Fruit fly (Drosophila melanogaster) whole organism, embryonic: Measurements from ENCODE around the gene Nse1.

Experiments used
- Atf6 ChIP-seq: fragments of 200-800 bp; sonication (Bioruptor generic); IDR thresholded peaks from 2 replicates; pipeline ENCODE4 v1.3.6; 2022; ENCODE audit warnings: missing biosample characterization, missing genetic modification characterization
- CG11093 ChIP-seq: fragments of 200-800 bp; sonication (Bioruptor generic); IDR thresholded peaks from 3 replicates; pipeline ENCODE4 v1.3.6; 2022; ENCODE audit warnings: missing biosample characterization, missing genetic modification characterization
- CG11456 ChIP-seq: fragments of 200-800 bp; sonication (Bioruptor generic); IDR thresholded peaks from 3 replicates; pipeline ENCODE4 v1.3.6; 2022; ENCODE audit warnings: missing biosample characterization, missing genetic modification characterization
- CG1647 ChIP-seq: fragments of 200-800 bp; sonication (Bioruptor generic); optimal IDR thresholded peaks from 3 replicates; lab custom pipeline; 2016; ENCODE audit warnings: missing biosample characterization, missing genetic modification characterization
- CG17328 ChIP-seq: fragments of 200-800 bp; sonication (Bioruptor generic); IDR thresholded peaks from 2 replicates; pipeline ENCODE4 v1.3.6; 2022; ENCODE audit warnings: missing biosample characterization, missing genetic modification characterization
- CG17359 ChIP-seq: fragments of 200-800 bp; sonication (Bioruptor generic); optimal IDR thresholded peaks from 3 replicates; lab custom pipeline; 2018; ENCODE audit warnings: missing biosample characterization, mild to moderate bottlenecking, missing genetic modification characterization, moderate library complexity
- CG2678 ChIP-seq: fragments of 200-800 bp; sonication (Bioruptor generic); optimal IDR thresholded peaks from 3 replicates; lab custom pipeline; 2019; ENCODE audit warnings: missing biosample characterization, mild to moderate bottlenecking, missing genetic modification characterization, moderate library complexity
- CG3847 ChIP-seq: fragments of 200-800 bp; sonication (Bioruptor generic); IDR thresholded peaks from 2 replicates; pipeline ENCODE4 v1.3.6; 2022; ENCODE audit warnings: missing biosample characterization, missing genetic modification characterization
- CG4282 ChIP-seq: fragments of 200-800 bp; sonication (Bioruptor generic); optimal IDR thresholded peaks from 2 replicates; lab custom pipeline; 2016; ENCODE audit warnings: missing biosample characterization, missing genetic modification characterization
- CG6654 ChIP-seq: fragments of 200-800 bp; sonication (Bioruptor generic); optimal IDR thresholded peaks from 2 replicates; lab custom pipeline; 2017; ENCODE audit warnings: missing biosample characterization, mild to moderate bottlenecking, missing genetic modification characterization
- CG7357 ChIP-seq: fragments of 200-800 bp; sonication (Bioruptor generic); IDR thresholded peaks from 3 replicates; pipeline ENCODE4 v1.3.6; 2022; ENCODE audit warnings: missing biosample characterization, missing genetic modification characterization
- CG7786 ChIP-seq: fragments of 200-800 bp; sonication (Bioruptor generic); optimal IDR thresholded peaks from 2 replicates; lab custom pipeline; 2016; ENCODE audit warnings: missing biosample characterization, missing genetic modification characterization
- CG8290 ChIP-seq, 3 experiments: fragments of 200-800 bp; sonication (Bioruptor generic); optimal IDR thresholded peaks; 2 replicates each; lab custom pipeline; 2016 to 2019; ENCODE audit warnings: missing biosample characterization in 3 of 3, missing genetic modification characterization in 3 of 3, mild to moderate bottlenecking in 2 of 3, moderate library complexity in 1 of 3
- CG8924 ChIP-seq: fragments of 200-800 bp; optimal IDR thresholded peaks from 3 replicates; lab custom pipeline; 2019; ENCODE audit warnings: missing biosample characterization, mild to moderate bottlenecking, missing genetic modification characterization, moderate library complexity
- CG9215 ChIP-seq: fragments of 200-800 bp; sonication (Bioruptor generic); IDR thresholded peaks from 2 replicates; pipeline ENCODE4 v1.3.6; 2022; ENCODE audit warnings: missing biosample characterization, missing genetic modification characterization
- CG9876 ChIP-seq: fragments of 200-800 bp; sonication (Bioruptor generic); optimal IDR thresholded peaks from 2 replicates; lab custom pipeline; 2016; ENCODE audit warnings: missing biosample characterization, missing genetic modification characterization
- Gsc ChIP-seq: fragments of 200-800 bp; sonication (Bioruptor generic); IDR thresholded peaks from 2 replicates; pipeline ENCODE4 v1.3.6; 2022; ENCODE audit warnings: missing biosample characterization, missing genetic modification characterization
- Hand ChIP-seq: fragments of 200-800 bp; sonication (Bioruptor generic); optimal IDR thresholded peaks from 2 replicates; lab custom pipeline; 2017; ENCODE audit warnings: mild to moderate bottlenecking, missing biosample characterization, missing genetic modification reagents, missing genetic modification characterization
- Hmr ChIP-seq: fragments of 200-800 bp; sonication (Bioruptor generic); optimal IDR thresholded peaks from 3 replicates; lab custom pipeline; 2017; ENCODE audit warnings: mild to moderate bottlenecking, missing biosample characterization, missing genetic modification reagents, missing genetic modification characterization
- Hmx ChIP-seq: fragments of 200-800 bp; sonication (Bioruptor generic); optimal IDR thresholded peaks from 2 replicates; lab custom pipeline; 2016; ENCODE audit warnings: missing biosample characterization, missing genetic modification characterization
- MBD-R2 ChIP-seq: fragments of 200-800 bp; sonication (Bioruptor generic); IDR thresholded peaks from 2 replicates; pipeline ENCODE4 v1.3.6; 2022; ENCODE audit warnings: missing biosample characterization, missing genetic modification characterization
- Myb ChIP-seq: fragments of 200-800 bp; sonication (Bioruptor generic); optimal IDR thresholded peaks from 2 replicates; lab custom pipeline; 2016; ENCODE audit warnings: missing biosample characterization, missing genetic modification characterization
- TFAM ChIP-seq: fragments of 200-800 bp; sonication (Bioruptor generic); optimal IDR thresholded peaks from 2 replicates; lab custom pipeline; 2017; ENCODE audit warnings: missing biosample characterization, missing genetic modification characterization, inconsistent platforms
- Taf1 ChIP-seq: fragments of 200-800 bp; sonication (Bioruptor generic); IDR thresholded peaks from 2 replicates; pipeline ENCODE4 v1.3.6; 2022; ENCODE audit warnings: missing biosample characterization, missing genetic modification characterization
- Trl ChIP-seq, 3 experiments: fragments of >200 bp in 2 of 3; fragments of 200-800 bp in 1 of 3; sonication (Bioruptor generic) in 1 of 3; optimal IDR thresholded peaks; 2 replicates in 1 of 3; 3 replicates in 2 of 3; lab custom pipeline; 2016 to 2017; ENCODE audit warnings: missing biosample characterization in 1 of 3, missing genetic modification characterization in 1 of 3
- al ChIP-seq: fragments of 200-800 bp; sonication (Bioruptor generic); IDR thresholded peaks from 2 replicates; pipeline ENCODE4 v1.3.6; 2022; ENCODE audit warnings: missing biosample characterization, missing genetic modification characterization
- az2 ChIP-seq: fragments of 200-800 bp; sonication (Bioruptor generic); optimal IDR thresholded peaks from 3 replicates; lab custom pipeline; 2016; ENCODE audit warnings: missing biosample characterization, missing genetic modification characterization
- bab2 ChIP-seq: fragments of 200-800 bp; sonication (Bioruptor generic); optimal IDR thresholded peaks from 2 replicates; lab custom pipeline; 2016; ENCODE audit warnings: missing biosample characterization, missing genetic modification characterization
- bigmax ChIP-seq: fragments of 200-800 bp; sonication (Bioruptor generic); optimal IDR thresholded peaks from 2 replicates; lab custom pipeline; 2018; ENCODE audit warnings: missing biosample characterization, mild to moderate bottlenecking, missing genetic modification characterization
- cas ChIP-seq: fragments of 200-800 bp; sonication (Bioruptor generic); IDR thresholded peaks from 2 replicates; pipeline ENCODE4 v1.3.6; 2022; ENCODE audit warnings: missing biosample characterization, missing genetic modification characterization
- caup ChIP-seq: fragments of 200-800 bp; sonication (Bioruptor generic); optimal IDR thresholded peaks from 3 replicates; lab custom pipeline; 2017; ENCODE audit warnings: missing biosample characterization, mild to moderate bottlenecking, missing genetic modification characterization, moderate library complexity; ENCODE audit not compliant: severe bottlenecking
- cg ChIP-seq: fragments of 200-800 bp; sonication (Bioruptor generic); optimal IDR thresholded peaks from 3 replicates; lab custom pipeline; 2019; ENCODE audit warnings: missing biosample characterization, mild to moderate bottlenecking, missing genetic modification characterization, moderate library complexity
- dan ChIP-seq: fragments of 200-800 bp; sonication (Bioruptor generic); IDR thresholded peaks from 2 replicates; pipeline ENCODE4 v1.3.6; 2022; ENCODE audit warnings: missing biosample characterization, missing genetic modification characterization
- fd96Cb ChIP-seq: fragments of 200-800 bp; sonication (Bioruptor generic); optimal IDR thresholded peaks from 2 replicates; lab custom pipeline; 2018; ENCODE audit warnings: missing biosample characterization, mild to moderate bottlenecking, missing genetic modification characterization, moderate library complexity
- hbn ChIP-seq: fragments of 200-800 bp; sonication (Bioruptor generic); IDR thresholded peaks from 2 replicates; pipeline ENCODE4 v1.3.6; 2022; ENCODE audit warnings: missing biosample characterization, missing genetic modification characterization; ENCODE audit not compliant: partially characterized antibody
- her ChIP-seq: fragments of 200-800 bp; sonication (Bioruptor generic); optimal IDR thresholded peaks from 2 replicates; lab custom pipeline; 2016; ENCODE audit warnings: missing biosample characterization, missing genetic modification characterization
- lbe ChIP-seq: fragments of 200-800 bp; sonication (Bioruptor generic); optimal IDR thresholded peaks from 2 replicates; lab custom pipeline; 2016; ENCODE audit warnings: missing biosample characterization, mild to moderate bottlenecking, missing genetic modification characterization
- maf-S ChIP-seq: fragments of 200-800 bp; sonication (Bioruptor generic); optimal IDR thresholded peaks from 2 replicates; lab custom pipeline; 2016; ENCODE audit warnings: missing biosample characterization, missing genetic modification characterization
- nmo ChIP-seq: fragments of 200-800 bp; sonication (Bioruptor generic); optimal IDR thresholded peaks from 2 replicates; lab custom pipeline; 2018; ENCODE audit warnings: missing biosample characterization, mild to moderate bottlenecking, missing genetic modification characterization, moderate library complexity
- ranshi ChIP-seq: fragments of 200-800 bp; sonication (Bioruptor generic); IDR thresholded peaks from 2 replicates; pipeline ENCODE4 v1.3.6; 2022; ENCODE audit warnings: missing biosample characterization, missing genetic modification characterization
- run ChIP-seq: fragments of 200-800 bp; sonication (Bioruptor generic); optimal IDR thresholded peaks from 3 replicates; lab custom pipeline; 2018; ENCODE audit warnings: missing biosample characterization, mild to moderate bottlenecking, missing genetic modification characterization
- salm ChIP-seq: fragments of 200-800 bp; sonication (Bioruptor generic); optimal IDR thresholded peaks from 2 replicates; lab custom pipeline; 2018; ENCODE audit warnings: missing biosample characterization, mild to moderate bottlenecking, missing genetic modification characterization
- scrt ChIP-seq: fragments of 200-800 bp; sonication (Bioruptor generic); optimal IDR thresholded peaks from 2 replicates; lab custom pipeline; 2018; ENCODE audit warnings: missing biosample characterization, mild to moderate bottlenecking, missing genetic modification characterization, moderate library complexity
- seq ChIP-seq: fragments of 200-800 bp; sonication (Bioruptor generic); IDR thresholded peaks from 2 replicates; pipeline ENCODE4 v1.3.6; 2022; ENCODE audit warnings: missing biosample characterization, missing genetic modification characterization
- shn ChIP-seq: fragments of 200-800 bp; sonication (Bioruptor generic); optimal IDR thresholded peaks from 3 replicates; lab custom pipeline; 2016; ENCODE audit warnings: missing biosample characterization, missing genetic modification characterization
- sob ChIP-seq: fragments of 200-800 bp; sonication (Bioruptor generic); IDR thresholded peaks from 2 replicates; pipeline ENCODE4 v1.3.6; 2022; ENCODE audit warnings: missing biosample characterization, missing genetic modification characterization
- stwl ChIP-seq: fragments of 200-800 bp; sonication (Bioruptor generic); optimal IDR thresholded peaks from 3 replicates; lab custom pipeline; 2018; ENCODE audit warnings: missing biosample characterization, mild to moderate bottlenecking, missing genetic modification characterization, moderate library complexity
- vvl ChIP-seq: fragments of 200-800 bp; sonication (Bioruptor generic); IDR thresholded peaks from 2 replicates; pipeline ENCODE4 v1.3.6; 2022; ENCODE audit warnings: missing biosample characterization, missing genetic modification characterization
- wor ChIP-seq: fragments of 200-800 bp; sonication (Bioruptor generic); IDR thresholded peaks from 2 replicates; pipeline ENCODE4 v1.3.6; 2022; ENCODE audit warnings: missing biosample characterization, missing genetic modification characterization

The Nse1 gene

DNA sequence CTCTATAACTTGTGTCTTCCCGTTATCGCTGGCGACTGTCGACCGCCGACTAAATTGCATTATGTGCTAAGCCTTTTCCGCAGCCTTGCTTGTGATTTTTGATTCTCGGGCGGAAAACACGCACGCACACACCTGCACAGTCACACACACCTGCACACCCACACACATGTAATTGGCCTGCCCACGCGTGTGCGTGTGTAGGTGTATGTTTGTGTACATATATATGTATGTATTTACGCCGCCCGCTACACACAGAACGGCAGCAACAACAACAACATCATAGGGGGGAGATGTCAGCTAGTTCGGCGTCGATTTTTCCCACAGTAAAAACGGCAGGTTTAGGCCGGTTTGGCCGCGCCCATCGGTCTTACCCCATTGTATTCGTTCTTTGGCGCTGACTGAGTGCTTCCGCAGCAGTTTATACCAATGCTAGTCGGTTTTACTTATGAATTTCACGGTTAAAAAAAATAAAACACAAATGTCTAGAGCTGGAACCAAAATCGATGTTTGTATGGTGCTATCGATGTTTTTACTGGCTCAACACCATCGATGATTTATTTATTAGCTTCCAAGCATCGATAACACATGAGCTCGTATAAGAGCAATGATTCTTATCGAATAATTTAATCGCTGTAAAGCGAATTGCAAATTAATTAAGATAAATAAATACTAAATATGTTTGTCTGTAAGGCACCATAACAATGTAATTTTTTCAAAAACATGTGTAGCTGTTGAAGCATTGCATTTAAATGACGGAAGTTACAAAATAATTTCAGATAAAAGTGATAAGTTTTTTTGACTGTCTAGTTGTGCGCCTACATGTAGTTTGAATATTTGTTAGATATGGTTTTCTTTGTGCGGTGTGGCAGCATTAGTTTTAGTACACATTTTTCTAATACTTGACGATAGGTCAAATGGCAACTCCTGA is 45.7 kb upstream of the Nse1 start, which contains the start of gene homer (continued):
- TF ChIP-seq al (GFP tag; lab: Robert Waterston, UW) = no peak
- TF ChIP-seq az2 (GFP tag; lab: Kevin White, UChicago) = no peak
- TF ChIP-seq CG9876 (GFP tag; lab: Kevin White, UChicago) = no peak
- peak; percentile 77 for TF ChIP-seq hbn (GFP tag; lab: Robert Waterston, UW)
- no peak for TF ChIP-seq CG11093
- no peak for TF ChIP-seq salm
- no peak for TF ChIP-seq CG17328 (GFP tag; lab: Robert Waterston, UW)
- TF ChIP-seq CG1647 (GFP tag; lab: Kevin White, UChicago) = no peak
- TF ChIP-seq CG4282 = no peak
- no peak for TF ChIP-seq Atf6 (GFP tag; lab: Robert Waterston, UW)
- TF ChIP-seq Myb (GFP tag; lab: Kevin White, UChicago) = no peak
- peak; percentile 11 for TF ChIP-seq Hand
- TF ChIP-seq ranshi (GFP tag; lab: Robert Waterston, UW) = no peak
- no peak for TF ChIP-seq CG3847 (GFP tag; lab: Robert Waterston, UW)
- TF ChIP-seq nmo = peak; percentile 24
- TF ChIP-seq CG8290 (GFP tag; optimal IDR thresholded peaks at IDR 0.05; lab: Kevin White, UChicago) = no peak
- TF ChIP-seq CG8290 (tag; optimal IDR thresholded peaks at IDR 0.05; lab: Kevin White, UChicago) = no peak
- no peak for TF ChIP-seq CG17359
- TF ChIP-seq sob (GFP tag; lab: Robert Waterston, UW) = no peak
- TF ChIP-seq maf-S = no peak
- TF ChIP-seq cas (GFP tag; lab: Robert Waterston, UW) = no peak
- TF ChIP-seq CG11456 (GFP tag; lab: Robert Waterston, UW) = no peak
- peak; percentile 100 for TF ChIP-seq cg (GFP tag; lab: Kevin White, UChicago)
- TF ChIP-seq bab2 (GFP tag; lab: Kevin White, UChicago) = no peak
- TF ChIP-seq scrt = no peak
- no peak for TF ChIP-seq dan (GFP tag; lab: Robert Waterston, UW)
- peak; percentile 38 for TF ChIP-seq MBD-R2 (GFP tag; lab: Robert Waterston, UW)
- peak; percentile 1 for TF ChIP-seq her (GFP tag; lab: Kevin White, UChicago)
- peak; percentile 18; the same call in 1 of the 2 replicates for TF ChIP-seq vvl
- no peak for TF ChIP-seq Trl (optimal IDR thresholded peaks at IDR 0.05; lab: Kevin White, UChicago)
- TF ChIP-seq Trl (GFP tag; optimal IDR thresholded peaks at IDR 0.05; lab: Kevin White, UChicago) = no peak
- TF ChIP-seq stwl = peak; percentile 67
- TF ChIP-seq Gsc = no peak
- no peak for TF ChIP-seq Hmr (GFP tag; lab: Kevin White, UChicago)
- TF ChIP-seq bigmax (GFP tag; lab: Kevin White, UChicago) = peak; percentile 24
- TF ChIP-seq fd96Cb = no peak
- TF ChIP-seq seq = no peak
- peak; percentile 43 for TF ChIP-seq lbe
- TF ChIP-seq wor = no peak
- no peak for TF ChIP-seq Taf1
- TF ChIP-seq CG9215 = 0 out of 2 replicates have a peak, but pooled peaks have one; percentile 26
- no peak for TF ChIP-seq TFAM
- no peak for TF ChIP-seq Hmx (GFP tag; lab: Kevin White, UChicago)
- TF ChIP-seq CG7357 (GFP tag; lab: Robert Waterston, UW) = no peak
- no peak for TF ChIP-seq shn (GFP tag; lab: Kevin White, UChicago)
- TF ChIP-seq CG2678 (tag; lab: Kevin White, UChicago) = no peak
- TF ChIP-seq CG6654 (GFP tag; lab: Kevin White, UChicago) = no peak
- TF ChIP-seq run = no peak
- no peak for TF ChIP-seq CG7786
- TF ChIP-seq caup = peak; percentile 8
- TF ChIP-seq CG8924 = peak; percentile 3
